Fruit fly (Drosophila melanogaster): ENCODE data around the gene Rpt6.
A peak's percentile ranks its signal among the peaks of the same experiment; 100 is the strongest.

The Rpt6 gene

dm6 chrX:21339476-21339931 is 23.7 kb downstream of the Rpt6 start, which contains the start of the genes tty and fliI:
tty (minus strand) TSS chrX:21339676.
fliI (plus strand) TSS chrX:21339741.
- TF ChIP-seq brk (GFP tag; optimal IDR thresholded peaks at IDR 0.05) (no peak), h (GFP tag; optimal IDR thresholded peaks at IDR 0.05) (peak; percentile 87), Hnf4 (GFP tag; optimal IDR thresholded peaks at IDR 0.05) (no peak), CG32264 (GFP tag; optimal IDR thresholded peaks at IDR 0.05) (peak; percentile 76), dl (GFP tag; optimal IDR thresholded peaks at IDR 0.05; ENCODE audit: insufficient read depth in 1 of 2, partially characterized antibody in 2 of 2) (no peak), GATAd (GFP tag; optimal IDR thresholded peaks at IDR 0.05) (peak; percentile 60), pan (optimal IDR thresholded peaks at IDR 0.05) (no peak), Jra (GFP tag; optimal IDR thresholded peaks at IDR 0.05) (peak; percentile 59), dmrt93B (GFP tag; optimal IDR thresholded peaks at IDR 0.05) (no peak), Hr78 (GFP tag; optimal IDR thresholded peaks at IDR 0.05) (no peak), psq (GFP tag; optimal IDR thresholded peaks at IDR 0.05) (peak; percentile 67), Abd-B (GFP tag; optimal IDR thresholded peaks at IDR 0.05) (no peak), Mio (GFP tag; optimal IDR thresholded peaks at IDR 0.05) (peak; percentile 15), usp (GFP tag; optimal IDR thresholded peaks at IDR 0.05) (no peak), sage (GFP tag; optimal IDR thresholded peaks at IDR 0.05) (no peak), Hr83 (GFP tag; optimal IDR thresholded peaks at IDR 0.05; ENCODE audit: poor library complexity, severe bottlenecking) (peak; percentile 89), lola (GFP tag; optimal IDR thresholded peaks at IDR 0.05) (no peak), OdsH (GFP tag; optimal IDR thresholded peaks at IDR 0.05) (peak; percentile 72), Dfd (GFP tag; optimal IDR thresholded peaks at IDR 0.05) (no peak), CrebA (GFP tag; optimal IDR thresholded peaks at IDR 0.05; ENCODE audit: borderline replicate concordance) (no peak), rgr (GFP tag; optimal IDR thresholded peaks at IDR 0.05) (peak; percentile 88), CG9705 (GFP tag; optimal IDR thresholded peaks at IDR 0.05) (peak; percentile 60), jim (GFP tag; optimal IDR thresholded peaks at IDR 0.05) (peak; percentile 70), foxo (GFP tag; optimal IDR thresholded peaks at IDR 0.05) (peak; percentile 30 to 85), ey (GFP tag; optimal IDR thresholded peaks at IDR 0.05) (peak; percentile 86), dsf (GFP tag; optimal IDR thresholded peaks at IDR 0.05; ENCODE audit: borderline replicate concordance) (peak; percentile 46), fru (GFP tag; optimal IDR thresholded peaks at IDR 0.05) (peak; percentile 83), Rel (GFP tag; optimal IDR thresholded peaks at IDR 0.05) (peak; percentile 15), Rel (tag; optimal IDR thresholded peaks at IDR 0.05) (peak; percentile 88), sv (GFP tag; optimal IDR thresholded peaks at IDR 0.05) (peak; percentile 69), tai (GFP tag; optimal IDR thresholded peaks at IDR 0.05) (no peak), br (GFP tag; optimal IDR thresholded peaks at IDR 0.05) (peak; percentile 79), Vsx2 (GFP tag; optimal IDR thresholded peaks at IDR 0.05; ENCODE audit: partially characterized antibody) (no peak), Myc (optimal IDR thresholded peaks at IDR 0.05) (peak; percentile 51), Sp1 (GFP tag; optimal IDR thresholded peaks at IDR 0.05) (peak; percentile 86), HLH106 (tag; optimal IDR thresholded peaks at IDR 0.05) (peak; percentile 78), woc (GFP tag; optimal IDR thresholded peaks at IDR 0.05) (peak; percentile 80), Dif (GFP tag; optimal IDR thresholded peaks at IDR 0.05; ENCODE audit: partially characterized antibody) (peak; percentile 13)

dm6 chrX:21345036-21345500 is 29.2 kb downstream of the Rpt6 start, which contains the start of gene dod:
dod (plus strand) TSS chrX:21345358.
- TF ChIP-seq Jra (GFP tag; optimal IDR thresholded peaks at IDR 0.05) (no peak), sage (GFP tag; optimal IDR thresholded peaks at IDR 0.05) (no peak), CG9705 (GFP tag; optimal IDR thresholded peaks at IDR 0.05) (peak; percentile 5), jim (GFP tag; optimal IDR thresholded peaks at IDR 0.05) (no peak), OdsH (GFP tag; optimal IDR thresholded peaks at IDR 0.05) (peak; percentile 35), tai (GFP tag; optimal IDR thresholded peaks at IDR 0.05) (no peak), Sp1 (GFP tag; optimal IDR thresholded peaks at IDR 0.05) (peak; percentile 60), foxo (GFP tag; optimal IDR thresholded peaks at IDR 0.05) (no peak), pan (optimal IDR thresholded peaks at IDR 0.05) (no peak), HLH106 (tag; optimal IDR thresholded peaks at IDR 0.05) (peak; percentile 41), Hnf4 (GFP tag; optimal IDR thresholded peaks at IDR 0.05) (no peak), h (GFP tag; optimal IDR thresholded peaks at IDR 0.05) (no peak), CG32264 (GFP tag; optimal IDR thresholded peaks at IDR 0.05) (no peak), rgr (GFP tag; optimal IDR thresholded peaks at IDR 0.05) (no peak), dl (GFP tag; optimal IDR thresholded peaks at IDR 0.05; ENCODE audit: insufficient read depth in 1 of 2, partially characterized antibody in 2 of 2) (no peak), lola (GFP tag; optimal IDR thresholded peaks at IDR 0.05) (no peak), Abd-B (GFP tag; optimal IDR thresholded peaks at IDR 0.05) (no peak), Hr78 (GFP tag; optimal IDR thresholded peaks at IDR 0.05) (no peak), ey (GFP tag; optimal IDR thresholded peaks at IDR 0.05) (peak; percentile 43), woc (GFP tag; optimal IDR thresholded peaks at IDR 0.05) (peak; percentile 65), Rel (GFP tag; optimal IDR thresholded peaks at IDR 0.05) (no peak), Rel (tag; optimal IDR thresholded peaks at IDR 0.05) (peak; percentile 28), Myc (optimal IDR thresholded peaks at IDR 0.05) (peak; percentile 47), N (GFP tag; optimal IDR thresholded peaks at IDR 0.05) (no peak), Dif (GFP tag; optimal IDR thresholded peaks at IDR 0.05; ENCODE audit: partially characterized antibody) (no peak), sv (GFP tag; optimal IDR thresholded peaks at IDR 0.05) (peak; percentile 24)

Measured in whole organism, wandering third instar larva.